Fruit fly (Drosophila melanogaster) S2 (cell line): ENCODE data around the gene CG13992.
A peak's percentile ranks its signal among the peaks of the same experiment; 100 is the strongest.

ENCODE experiments used
- CG8478 ChIP-seq: fragments of >200 bp; optimal IDR thresholded peaks from 2 replicates; lab custom pipeline; 2018
- CTCF ChIP-seq, 2 experiments: fragments of >200 bp; optimal IDR thresholded peaks; 2 replicates each; lab custom pipeline; 2018

DNA sequence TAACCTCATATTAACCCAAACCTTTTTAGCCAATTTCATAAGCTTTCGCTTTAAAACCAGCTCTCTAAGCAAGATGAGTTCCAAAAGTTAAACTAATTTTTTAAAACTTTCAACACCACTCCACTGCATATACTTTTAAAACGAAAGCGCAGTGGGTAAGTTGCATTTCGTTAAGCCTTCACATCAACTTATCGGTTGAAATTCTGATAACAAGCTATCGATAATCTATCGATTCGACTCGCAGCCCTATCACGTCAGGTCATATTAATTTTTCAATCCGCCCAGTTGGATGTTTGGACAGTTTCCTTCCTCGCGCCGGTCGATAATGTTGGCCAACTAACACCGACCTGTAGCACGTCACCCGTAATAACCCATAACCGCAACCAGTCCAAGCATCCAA lies 18.5 kb upstream of the CG13992 start, which contains the start of gene ifc:
- peak; percentile 28 to 48 for TF ChIP-seq CTCF (optimal IDR thresholded peaks at IDR 0.05; lab: Kevin White, UChicago)
- no peak for TF ChIP-seq CG8478 (lab: Kevin White, UChicago)
